Worm (Caenorhabditis elegans) whole organism, dauer: ENCODE measurements around the gene F35H10.6.

Experiments
- unc-62 ChIP-seq: sonication (generic microtip); optimal IDR thresholded peaks from 2 replicates; lab custom pipeline; 2017; ENCODE audit warnings: missing biosample characterization, missing genetic modification reagents, missing genetic modification characterization

The F35H10.6 gene

DNA sequence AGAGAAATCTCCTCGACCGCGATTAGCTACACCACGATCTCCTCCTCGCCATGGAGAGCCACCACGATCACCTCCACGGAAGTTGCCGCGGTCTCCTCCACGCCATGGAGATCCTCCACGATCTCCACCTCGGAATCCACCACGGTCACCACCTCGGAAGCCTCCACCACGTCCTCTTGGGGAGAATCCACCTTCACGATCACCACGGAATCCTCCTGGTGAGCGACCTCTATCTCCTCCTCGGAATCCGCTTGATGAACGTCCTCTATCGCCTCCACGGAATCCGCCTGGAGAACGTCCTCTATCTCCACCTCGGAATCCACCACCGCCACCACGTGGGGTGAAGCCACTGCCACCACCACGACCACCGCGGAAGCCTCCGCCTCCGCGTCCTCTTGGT, 10.6 kb upstream of the F35H10.6 start:
- no peak for TF ChIP-seq unc-62 (GFP tag; lab: Kevin White, UChicago)

DNA sequence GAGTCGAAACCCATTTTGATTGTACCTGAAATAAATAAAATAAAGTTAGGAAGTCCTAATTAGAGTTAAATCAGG, 10.4 kb upstream of the F35H10.6 start, which contains the start of gene nucl-1:
Gene nucl-1 (minus strand): TSS at position 26 of the 75 bp plus-strand sequence.
- TF ChIP-seq unc-62 (GFP tag; lab: Kevin White, UChicago) = no peak

DNA sequence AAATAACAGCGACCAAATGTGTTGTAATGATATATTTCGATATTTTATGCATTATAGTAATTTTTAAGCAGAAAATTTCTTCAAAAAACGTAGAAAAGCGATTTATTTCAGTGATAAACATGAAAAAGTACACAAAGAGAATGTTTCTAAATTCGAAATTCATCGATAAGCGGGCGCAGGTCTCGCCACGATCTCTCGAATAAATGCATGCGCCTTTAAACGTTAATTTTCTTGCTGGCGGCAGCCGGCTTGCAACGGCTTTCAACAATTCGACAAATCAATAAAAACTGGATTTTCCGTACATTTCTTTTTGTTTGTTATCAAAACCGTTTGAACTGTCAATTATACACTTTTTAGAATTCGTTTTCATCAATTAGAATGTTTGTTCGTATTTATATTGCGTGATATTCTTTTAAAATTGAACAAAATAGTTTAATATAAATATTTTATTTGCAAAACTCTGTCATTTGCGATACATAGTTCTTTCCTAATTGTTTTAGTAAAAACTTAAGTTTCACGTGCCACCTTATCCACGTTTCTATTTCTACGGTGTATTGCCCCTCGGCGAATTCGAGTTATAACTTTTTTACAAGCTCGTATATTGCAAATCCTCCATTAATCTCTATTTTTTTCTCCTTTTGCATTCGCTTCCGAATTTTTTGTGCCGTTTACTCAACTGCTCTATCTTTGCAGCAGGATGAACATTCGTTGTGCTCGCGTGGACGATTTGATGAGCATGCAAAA, 10.0 kb upstream of the F35H10.6 start, which contains the start of gene daf-31:
Gene daf-31 (plus strand): TSS at position 694 of the 744 bp plus-strand sequence.
- TF ChIP-seq unc-62 (GFP tag; lab: Kevin White, UChicago) = no peak

DNA sequence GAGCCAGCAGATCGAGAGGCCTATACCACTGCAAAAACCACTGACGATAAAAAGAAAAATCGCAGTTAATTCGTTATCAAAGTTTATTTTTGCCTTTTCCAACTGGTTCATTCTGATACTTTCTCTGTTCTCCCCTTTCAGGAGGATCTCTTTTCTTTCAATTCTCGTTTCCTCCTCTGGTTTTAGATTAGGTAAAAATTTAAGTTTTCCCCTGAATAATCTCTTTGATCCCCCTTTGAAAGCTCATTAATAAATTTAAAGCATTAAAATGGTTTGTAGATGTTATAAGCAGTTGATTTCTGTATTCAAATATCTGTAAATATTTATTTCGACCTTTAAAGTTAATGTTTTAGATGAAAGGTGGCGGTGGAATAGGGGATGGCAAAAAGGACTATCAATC, 8.5 kb upstream of the F35H10.6 start, which contains the start of gene K07H8.2:
Gene K07H8.2 (plus strand): TSS at position 301 of the 400 bp plus-strand sequence.
- no peak for TF ChIP-seq unc-62 (GFP tag; lab: Kevin White, UChicago)

DNA sequence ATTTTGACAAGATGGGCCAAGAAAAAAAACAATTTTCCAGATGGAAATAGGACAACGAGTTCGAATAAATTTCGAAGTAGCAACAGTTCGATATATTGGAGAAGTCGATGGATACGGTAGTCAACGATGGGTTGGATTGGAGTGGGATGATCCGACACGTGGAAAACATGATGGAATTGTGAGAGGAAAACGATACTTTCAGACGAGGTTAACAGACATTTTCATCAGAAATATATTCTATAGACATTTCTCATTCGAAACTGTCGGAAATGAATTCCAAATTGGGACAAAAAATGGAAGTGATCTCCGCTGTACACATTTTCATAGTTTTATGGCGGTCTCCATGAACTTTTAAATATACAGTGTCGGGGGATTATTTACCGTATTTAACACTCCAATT, 5.1 kb upstream of the F35H10.6 start, which contains the start of gene tbce-1:
Gene tbce-1 (plus strand): TSS at position 41 of the 400 bp plus-strand sequence.
- TF ChIP-seq unc-62 (GFP tag; lab: Kevin White, UChicago) = no peak

DNA sequence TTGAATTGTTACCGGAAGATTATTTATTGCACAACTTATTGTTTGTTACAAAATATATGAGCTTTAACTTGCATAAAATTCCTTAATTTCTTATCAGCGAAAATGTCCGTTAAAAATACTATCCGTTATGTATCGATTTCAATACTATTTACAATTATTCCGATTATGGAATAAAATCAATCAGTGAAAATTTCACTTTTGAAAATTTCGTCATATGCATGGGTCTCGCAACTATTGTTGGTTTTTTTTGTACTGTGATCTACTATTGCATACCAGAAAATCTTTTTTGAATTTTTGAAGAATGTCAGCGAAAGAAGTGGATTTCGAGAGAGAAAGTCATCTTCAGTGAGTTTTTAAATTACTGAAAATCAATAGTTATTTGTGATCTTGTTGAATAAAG, 2.5 kb upstream of the F35H10.6 start, which contains the start of gene nprl-3:
Gene nprl-3 (plus strand): TSS at position 301 of the 400 bp plus-strand sequence.
- TF ChIP-seq unc-62 (GFP tag; lab: Kevin White, UChicago) = no peak

DNA sequence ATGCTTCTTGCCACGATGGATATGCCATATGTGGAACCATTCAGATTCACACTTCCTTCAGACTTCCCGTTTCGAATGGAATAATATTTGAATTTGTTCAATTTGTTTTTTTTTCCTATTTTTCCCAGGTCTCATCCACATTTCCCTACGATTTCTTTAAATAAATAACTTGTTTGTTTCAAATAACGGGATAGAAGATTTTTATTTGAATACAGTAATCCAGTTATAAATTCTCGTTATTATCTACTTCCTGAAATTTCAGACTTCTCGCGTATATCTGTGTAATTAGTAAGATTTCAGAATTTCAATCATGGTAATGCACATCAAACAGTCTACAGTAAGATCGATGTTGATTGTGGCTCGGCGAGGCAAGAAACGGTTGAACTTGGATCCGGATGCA, 732 bp downstream of the F35H10.6 start, which contains the start of gene F35H10.5:
Gene F35H10.5 (plus strand): TSS at position 301 of the 400 bp plus-strand sequence.
- TF ChIP-seq unc-62 (GFP tag; lab: Kevin White, UChicago) = no peak

DNA sequence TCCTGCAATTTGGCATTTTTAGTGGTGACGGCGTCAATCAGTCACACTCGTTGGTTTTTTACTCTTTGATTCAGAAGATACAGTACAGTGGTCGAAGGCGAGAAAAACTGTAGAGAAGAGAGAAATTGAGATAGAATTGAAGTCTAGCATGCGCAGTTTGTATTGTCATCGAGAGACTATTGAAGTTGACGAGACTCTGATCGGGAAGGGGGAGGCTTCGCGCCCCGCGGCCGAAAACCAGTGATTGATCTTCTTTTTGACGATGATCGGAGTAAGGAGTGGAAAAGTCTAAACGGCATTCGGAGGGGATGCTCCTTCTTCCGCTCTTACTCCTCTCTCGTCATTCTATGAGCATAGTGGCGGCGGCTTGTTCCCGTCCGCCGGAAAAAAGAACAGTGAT, 2.2 kb downstream of the F35H10.6 start:
- TF ChIP-seq unc-62 (GFP tag; lab: Kevin White, UChicago) = no peak

DNA sequence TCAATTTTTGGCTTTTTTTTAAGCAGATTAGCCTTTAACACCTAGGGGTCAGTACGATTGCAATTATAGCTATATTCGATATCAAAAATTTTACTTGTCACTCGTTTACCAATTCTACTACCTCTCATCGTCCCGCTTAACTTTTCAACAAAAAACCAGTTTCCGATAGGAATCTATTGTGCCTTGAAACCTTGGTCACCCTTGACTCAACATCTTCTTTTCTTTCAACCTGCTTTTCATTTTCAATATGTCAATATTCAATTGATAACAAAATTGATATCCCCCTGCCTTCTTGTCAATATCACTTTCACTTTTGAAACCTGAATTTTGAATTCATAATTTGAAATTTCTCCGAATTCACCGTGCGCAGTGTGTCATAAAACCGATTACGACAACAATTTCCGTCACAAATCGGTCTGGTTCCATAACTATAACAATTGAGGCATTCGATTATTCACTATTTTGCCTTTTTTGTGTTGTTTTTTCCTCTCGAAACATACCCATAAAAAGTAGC, 3.0 kb downstream of the F35H10.6 start:
- TF ChIP-seq unc-62 (GFP tag; lab: Kevin White, UChicago) = no peak

DNA sequence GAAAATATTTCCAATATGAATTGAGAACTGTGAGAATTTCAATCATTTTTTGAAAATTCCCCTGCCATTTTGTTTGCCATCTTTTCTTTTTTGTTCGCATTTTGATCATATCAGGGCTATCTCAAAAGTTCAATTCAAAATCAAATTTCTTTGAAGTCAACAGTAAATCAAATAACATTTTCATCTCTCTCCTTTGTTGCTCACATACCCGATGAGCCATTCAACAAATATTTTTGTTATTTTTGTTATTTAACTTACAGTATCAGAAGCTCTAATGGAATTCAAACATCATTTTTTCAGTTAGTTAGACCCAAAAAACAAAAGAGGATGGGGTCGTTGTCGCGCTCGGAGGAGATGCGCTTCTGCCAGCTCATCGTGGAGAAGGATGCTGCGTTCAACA, 3.9 kb downstream of the F35H10.6 start, which contains the start of gene vha-5:
Gene vha-5 (plus strand): TSS at position 301 of the 400 bp plus-strand sequence.
- TF ChIP-seq unc-62 (GFP tag; lab: Kevin White, UChicago) = no peak

DNA sequence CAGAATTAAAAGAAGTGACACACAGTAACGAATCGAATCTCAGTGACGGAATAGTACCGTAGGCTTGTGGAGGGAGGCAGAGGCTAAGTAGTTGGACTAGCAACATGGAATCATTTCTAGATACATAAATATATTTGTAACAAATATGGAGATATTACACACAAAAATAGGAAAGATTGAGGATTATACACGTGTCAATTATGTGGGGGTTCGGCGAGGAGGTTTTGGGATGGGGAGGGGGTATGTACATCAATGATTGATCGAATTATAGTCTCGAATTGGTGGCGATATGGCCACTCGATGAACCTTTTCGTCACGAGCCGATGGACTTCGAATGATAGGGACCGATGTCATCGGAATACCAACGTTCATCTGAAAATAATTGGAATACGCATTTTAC, 7.7 kb downstream of the F35H10.6 start:
- TF ChIP-seq unc-62 (GFP tag; lab: Kevin White, UChicago) = no peak

DNA sequence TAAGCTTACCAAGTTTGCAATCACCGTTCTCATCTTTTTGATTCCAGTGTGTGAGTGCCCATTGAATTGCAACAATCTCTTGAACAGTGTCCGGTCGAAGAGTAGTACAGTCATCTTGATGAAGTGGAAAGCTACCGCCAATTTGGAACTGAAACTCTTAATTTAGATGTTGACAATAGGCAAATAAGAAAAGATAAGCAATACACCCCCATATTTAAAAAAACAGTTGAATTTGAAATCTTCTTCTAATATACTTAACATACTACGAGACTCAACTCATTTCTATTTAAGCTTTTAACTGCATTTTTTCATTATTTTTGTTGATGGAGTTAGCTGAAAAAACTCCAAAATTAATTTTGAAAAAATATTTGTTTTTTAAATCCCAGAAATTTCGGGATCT, 12.4 kb downstream of the F35H10.6 start:
- TF ChIP-seq unc-62 (GFP tag; lab: Kevin White, UChicago) = no peak

DNA sequence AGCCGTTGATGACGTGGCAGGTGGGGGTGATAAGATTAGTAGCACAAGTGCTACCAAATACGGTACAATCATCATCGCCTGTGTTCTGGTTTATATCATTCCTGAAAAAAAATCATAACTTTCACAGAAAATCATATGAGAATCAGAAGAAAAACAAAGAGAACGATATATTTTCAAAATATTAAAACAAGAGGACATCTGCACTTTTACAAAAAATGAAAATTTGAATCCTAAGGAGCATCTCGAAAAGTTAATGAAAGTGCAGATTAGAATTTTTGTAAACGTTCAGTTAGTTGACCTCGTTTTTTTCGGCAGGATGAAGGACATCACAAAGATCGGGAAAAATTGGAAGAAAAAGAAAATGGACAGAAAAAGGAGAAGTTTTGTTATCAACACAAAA, 13.1 kb downstream of the F35H10.6 start, which contains the start of gene F35H10.10:
Gene F35H10.10 (minus strand): TSS at position 101 of the 400 bp plus-strand sequence.
- no peak for TF ChIP-seq unc-62 (GFP tag; lab: Kevin White, UChicago)

DNA sequence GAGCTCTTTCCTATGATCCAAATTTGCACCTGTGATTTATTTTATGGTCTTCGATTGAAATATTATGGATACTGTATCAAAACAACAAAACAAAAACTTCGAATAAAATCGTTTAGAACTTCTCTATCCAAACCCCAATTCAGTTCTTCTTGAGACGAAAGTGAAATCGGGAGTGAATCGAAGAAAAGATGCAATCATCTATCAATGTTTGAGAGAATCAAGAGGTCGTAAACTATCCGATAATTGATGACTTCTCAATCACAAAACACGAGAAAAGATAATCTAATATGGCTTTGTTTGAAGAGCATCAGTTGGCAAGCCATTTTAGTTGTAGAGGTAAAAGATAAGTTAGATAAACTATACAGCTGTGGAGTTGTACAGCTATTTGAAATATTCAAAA, 18.1 kb downstream of the F35H10.6 start:
- TF ChIP-seq unc-62 (GFP tag; lab: Kevin White, UChicago) = no peak

DNA sequence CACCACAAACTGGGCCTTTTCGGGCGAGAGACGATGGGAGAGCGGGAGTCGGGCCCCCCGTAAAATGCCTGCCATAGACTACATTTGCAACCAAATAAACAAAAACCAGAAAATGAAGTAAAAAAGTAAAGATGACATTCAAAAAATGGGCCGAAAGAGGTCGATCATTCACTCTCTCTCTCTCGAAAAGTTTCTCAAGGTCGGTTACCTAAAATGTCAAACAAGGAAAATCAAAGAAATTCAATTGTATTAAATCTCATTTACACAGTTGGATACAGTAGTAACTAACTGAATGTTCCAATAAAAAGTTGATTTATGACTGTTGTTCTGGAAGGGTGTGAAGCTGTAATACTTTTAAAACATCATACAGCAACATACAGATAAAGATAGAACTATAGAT, 19.1 kb downstream of the F35H10.6 start:
- no peak for TF ChIP-seq unc-62 (GFP tag; lab: Kevin White, UChicago)

DNA sequence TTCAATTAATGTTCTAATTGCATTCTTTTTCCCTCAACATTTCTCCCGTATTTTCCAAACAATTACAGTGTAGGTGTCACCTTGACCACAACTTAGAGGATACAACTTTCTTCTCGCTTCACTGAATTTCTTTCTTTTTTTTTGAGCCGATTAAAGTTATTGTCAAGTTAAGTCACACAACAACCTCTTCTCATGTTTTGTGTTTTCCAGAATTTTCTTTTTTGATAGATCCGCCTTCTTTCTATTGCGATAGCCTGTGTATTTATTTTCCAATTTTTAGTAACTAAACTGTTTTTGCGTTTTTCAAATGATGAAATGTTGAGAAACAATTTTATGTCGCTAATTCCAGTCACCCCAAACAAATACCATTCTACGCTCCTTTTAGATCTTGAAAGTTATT, 25.9 kb downstream of the F35H10.6 start, which contains the start of gene F35H10.3:
Gene F35H10.3 (plus strand): TSS at position 301 of the 400 bp plus-strand sequence.
- no peak for TF ChIP-seq unc-62 (GFP tag; lab: Kevin White, UChicago)

DNA sequence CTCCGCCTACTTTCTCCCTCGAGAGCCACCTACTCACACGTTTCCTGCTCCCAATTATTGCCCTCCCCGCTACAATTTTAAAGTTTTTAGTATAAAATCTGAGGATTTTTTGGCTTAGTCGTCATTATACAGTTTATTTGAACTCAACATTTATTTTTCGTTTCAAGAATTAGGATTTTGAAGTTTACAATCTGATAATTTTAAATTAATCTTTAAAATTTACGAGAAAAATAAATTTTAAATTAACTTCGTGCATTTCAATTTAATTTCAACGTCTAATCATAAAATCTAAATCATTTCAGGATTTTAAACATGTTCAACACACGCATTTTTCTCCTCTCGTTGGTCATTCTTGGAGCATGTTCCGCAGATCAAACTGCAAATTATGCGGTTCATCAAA, 29.2 kb downstream of the F35H10.6 start, which contains the start of gene F35H10.2:
Gene F35H10.2 (plus strand): TSS at position 301 of the 400 bp plus-strand sequence.
- TF ChIP-seq unc-62 (GFP tag; lab: Kevin White, UChicago) = no peak
